Worm (Caenorhabditis elegans) whole organism, late embryonic: ENCODE results near the gene F37A4.4.

Experiments used
- F13H6.1 ChIP-seq: sonication (generic microtip); optimal IDR thresholded peaks from 2 replicates; lab custom pipeline; 2016; ENCODE audit warnings: missing genetic modification characterization, missing compliant biosample characterization
- K09A11.1 ChIP-seq: sonication (generic microtip); optimal IDR thresholded peaks from 2 replicates; lab custom pipeline; 2017; ENCODE audit warnings: antibody characterized with exemption, mild to moderate bottlenecking, missing genetic modification characterization, missing compliant biosample characterization; ENCODE audit not compliant: insufficient read depth
- ama-1 ChIP-seq: fragments of 150-350 bp; optimal IDR thresholded peaks from 2 replicates; lab custom pipeline; 2014
- ceh-19 ChIP-seq: fragments of 200-800 bp; sonication (Bioruptor generic); optimal IDR thresholded peaks from 2 replicates; lab custom pipeline; 2018; ENCODE audit warnings: mild to moderate bottlenecking, missing genetic modification characterization, missing compliant biosample characterization
- fkh-6 ChIP-seq: sonication (generic microtip); optimal IDR thresholded peaks from 2 replicates; lab custom pipeline; 2016; ENCODE audit warnings: missing genetic modification characterization, missing compliant biosample characterization
- hlh-15 ChIP-seq: sonication (generic microtip); optimal IDR thresholded peaks from 2 replicates; lab custom pipeline; 2016; ENCODE audit warnings: missing genetic modification characterization, missing compliant biosample characterization
- lin-11 ChIP-seq: fragments of 200-800 bp; sonication (Bioruptor generic); optimal IDR thresholded peaks from 2 replicates; lab custom pipeline; 2018; ENCODE audit warnings: mild to moderate bottlenecking, missing genetic modification characterization, missing compliant biosample characterization
- madf-2 ChIP-seq: sonication (generic microtip); optimal IDR thresholded peaks from 2 replicates; lab custom pipeline; 2017; ENCODE audit warnings: missing genetic modification characterization, missing compliant biosample characterization
- ttx-3 ChIP-seq: sonication (generic microtip); optimal IDR thresholded peaks from 2 replicates; lab custom pipeline; 2016; ENCODE audit warnings: missing genetic modification reagents, missing genetic modification characterization, missing compliant biosample characterization

DNA sequence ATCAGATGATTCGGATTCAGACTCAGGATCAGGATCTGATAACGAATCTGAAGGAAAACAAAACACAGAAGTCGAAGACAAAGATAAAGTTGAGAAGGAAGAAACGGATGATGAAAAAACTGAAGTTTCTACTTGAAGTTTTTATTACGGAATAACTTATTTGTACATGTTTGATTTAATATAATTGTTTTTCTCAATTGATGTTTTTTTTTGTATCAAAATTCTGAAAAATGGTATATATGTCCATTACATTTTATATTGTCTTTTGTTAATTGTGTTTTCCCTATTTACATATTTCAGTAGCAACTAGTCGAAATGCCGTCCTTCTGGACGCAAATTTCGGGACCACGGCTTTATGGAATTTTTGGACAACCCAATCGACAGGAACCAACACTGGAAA lies 9.7 kb downstream of the F37A4.4 start, which contains the start of gene F37A4.1:
- TF ChIP-seq ama-1 (lab: Kevin White, UChicago): no peak
- no peak for TF ChIP-seq fkh-6 (tag; lab: Kevin White, UChicago)
- no peak for TF ChIP-seq lin-11 (tag; lab: Kevin White, UChicago)
- no peak for TF ChIP-seq K09A11.1 (tag; lab: Kevin White, UChicago)
- TF ChIP-seq ttx-3 (tag; lab: Kevin White, UChicago): no peak
- TF ChIP-seq madf-2: no peak
- TF ChIP-seq hlh-15 (tag; lab: Kevin White, UChicago): no peak
- no peak for TF ChIP-seq ceh-19
- no peak for TF ChIP-seq F13H6.1 (tag; lab: Kevin White, UChicago)
